Worm (Caenorhabditis elegans) whole organism, L2 larva: ENCODE data around the gene C34E10.10.

Experiments used
- nhr-10 ChIP-seq: sonication (generic microtip); optimal IDR thresholded peaks from 2 replicates; lab custom pipeline; 2017; ENCODE audit warnings: missing biosample characterization, missing genetic modification characterization
- nhr-12 ChIP-seq: fragments of 150-350 bp; optimal IDR thresholded peaks from 2 replicates; lab custom pipeline; 2014; ENCODE audit warnings: missing biosample characterization, missing genetic modification characterization
- nhr-237 ChIP-seq: fragments of 150-350 bp; optimal IDR thresholded peaks from 2 replicates; lab custom pipeline; 2014; ENCODE audit warnings: missing biosample characterization, missing genetic modification characterization
- snpc-4 ChIP-seq: fragments of 150-350 bp; optimal IDR thresholded peaks from 2 replicates; lab custom pipeline; 2014; ENCODE audit warnings: missing biosample characterization, missing genetic modification characterization
- unc-62 ChIP-seq: fragments of 150-350 bp; optimal IDR thresholded peaks from 2 replicates; lab custom pipeline; 2014; ENCODE audit warnings: missing biosample characterization, missing genetic modification reagents, missing genetic modification characterization
- ztf-11 ChIP-seq: sonication (generic microtip); optimal IDR thresholded peaks from 2 replicates; lab custom pipeline; 2017; ENCODE audit warnings: missing biosample characterization, missing genetic modification characterization

ce11 chrIII:5258918-5259317, 31.2 kb upstream of the C34E10.10 start, which contains the start of gene gop-2:
- TF ChIP-seq snpc-4 (tag; lab: Kevin White, UChicago), result no peak
- TF ChIP-seq nhr-237 (tag; lab: Kevin White, UChicago), result no peak
- no peak for TF ChIP-seq nhr-10
- TF ChIP-seq unc-62, result no peak
- no peak for TF ChIP-seq ztf-11
- TF ChIP-seq nhr-12, result no peak
